Fruit fly (Drosophila melanogaster): Measurements from ENCODE around the gene msl-1.

msl-1 gene

DNA sequence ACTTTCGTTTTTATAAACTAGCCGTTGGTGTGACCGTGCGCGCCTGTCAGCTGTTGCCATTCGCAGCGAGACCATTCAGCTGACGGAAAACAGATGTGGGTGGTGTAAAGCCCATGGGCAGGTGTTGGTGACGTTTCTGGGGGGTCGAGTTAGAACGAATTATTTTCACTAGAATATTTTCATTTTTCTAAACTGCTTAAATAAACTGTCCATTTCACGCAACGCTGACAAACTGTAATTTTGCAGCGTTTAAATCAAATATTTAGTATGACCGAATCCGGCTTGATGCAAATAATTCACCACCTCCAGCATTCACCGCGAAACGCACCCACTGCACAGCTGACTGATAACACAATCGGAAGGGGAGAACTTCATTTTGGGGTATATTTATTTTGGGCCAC, 6.8 kb upstream of the msl-1 start, which contains the start of the genes CG10383 and CG10338 (continued):
- TF ChIP-seq amos (GFP tag; IDR thresholded peaks at IDR 0.05; ENCODE audit: partially characterized antibody) (no peak; the same call in 1 of the 2 replicates), CG17328 (GFP tag; IDR thresholded peaks at IDR 0.05) (peak; percentile 88), bab2 (GFP tag; optimal IDR thresholded peaks at IDR 0.05) (peak; percentile 89), sens-2 (GFP tag; IDR thresholded peaks at IDR 0.05) (peak; percentile 70; the same call in 1 of the 2 replicates), CG10959 (GFP tag; IDR thresholded peaks at IDR 0.05) (no peak), Mad (GFP tag; optimal IDR thresholded peaks at IDR 0.05) (peak; percentile 79), Nf-YB (GFP tag; optimal IDR thresholded peaks at IDR 0.05) (peak; percentile 56), CG9932 (GFP tag; IDR thresholded peaks at IDR 0.05) (peak; percentile 92), scrt (GFP tag; optimal IDR thresholded peaks at IDR 0.05) (peak; percentile 72), odd (GFP tag; optimal IDR thresholded peaks at IDR 0.05) (peak; percentile 59), Ptx1 (GFP tag; IDR thresholded peaks at IDR 0.05) (peak; percentile 90), Adf1 (GFP tag; IDR thresholded peaks at IDR 0.05) (peak; percentile 56), CrebB (tag; optimal IDR thresholded peaks at IDR 0.05) (peak; percentile 61), org-1 (GFP tag; optimal IDR thresholded peaks at IDR 0.05) (peak; percentile 57), toy (GFP tag; IDR thresholded peaks at IDR 0.05) (peak; percentile 76), CG2875 (GFP tag; optimal IDR thresholded peaks at IDR 0.05) (peak; percentile 54), sob (GFP tag; IDR thresholded peaks at IDR 0.05) (peak; percentile 90), Opbp (GFP tag; IDR thresholded peaks at IDR 0.05; ENCODE audit: partially characterized antibody) (no peak), sqz (GFP tag; optimal IDR thresholded peaks at IDR 0.05) (no peak), sisA (GFP tag; IDR thresholded peaks at IDR 0.05) (peak; percentile 88), CG13296 (GFP tag; optimal IDR thresholded peaks at IDR 0.05) (peak; percentile 69), fu2 (GFP tag; optimal IDR thresholded peaks at IDR 0.05) (peak; percentile 83), H2.0 (GFP tag; IDR thresholded peaks at IDR 0.05) (peak; percentile 88), Nf-YC (tag; optimal IDR thresholded peaks at IDR 0.05) (peak; percentile 55), Optix (GFP tag; IDR thresholded peaks at IDR 0.05) (peak; percentile 88), CG18011 (GFP tag; optimal IDR thresholded peaks at IDR 0.05) (peak; percentile 78), lilli (GFP tag; optimal IDR thresholded peaks at IDR 0.05) (peak; percentile 95), CG11085 (GFP tag; IDR thresholded peaks at IDR 0.05) (peak; percentile 83), ind (GFP tag; optimal IDR thresholded peaks at IDR 0.05) (peak; percentile 90), CG17829 (tag; optimal IDR thresholded peaks at IDR 0.05) (peak; percentile 75), CG3065 (GFP tag; optimal IDR thresholded peaks at IDR 0.05) (peak; percentile 70), Chrac-16 (GFP tag; optimal IDR thresholded peaks at IDR 0.05) (peak; percentile 90), bbx (GFP tag; IDR thresholded peaks at IDR 0.05; ENCODE audit: partially characterized antibody) (no peak), Drgx (GFP tag; IDR thresholded peaks at IDR 0.05) (peak; percentile 88), shn (GFP tag; optimal IDR thresholded peaks at IDR 0.05) (peak; percentile 92), CG15011 (GFP tag; optimal IDR thresholded peaks at IDR 0.05) (peak; percentile 43), pho (GFP tag; optimal IDR thresholded peaks at IDR 0.05) (peak; percentile 87), sug (tag; optimal IDR thresholded peaks at IDR 0.05) (peak; percentile 83), gcm (GFP tag; optimal IDR thresholded peaks at IDR 0.05) (peak; percentile 70), nau (GFP tag; optimal IDR thresholded peaks at IDR 0.05) (no peak), Dip2 (GFP tag; IDR thresholded peaks at IDR 0.05) (no peak), zfh2 (GFP tag; optimal IDR thresholded peaks at IDR 0.05) (peak; percentile 95), trem (tag; optimal IDR thresholded peaks at IDR 0.05) (peak; percentile 84), Hand (GFP tag; optimal IDR thresholded peaks at IDR 0.05) (peak; percentile 48), ro (GFP tag; IDR thresholded peaks at IDR 0.05) (peak; percentile 38; the same call in 1 of the 2 replicates), dmrt99B (tag; optimal IDR thresholded peaks at IDR 0.05) (peak; percentile 72), CG6813 (GFP tag; optimal IDR thresholded peaks at IDR 0.05) (peak; percentile 64), vnd (GFP tag; IDR thresholded peaks at IDR 0.05; ENCODE audit: partially characterized antibody) (no peak), CG4282 (GFP tag; optimal IDR thresholded peaks at IDR 0.05) (peak; percentile 71), CG31388 (GFP tag; optimal IDR thresholded peaks at IDR 0.05) (peak; percentile 46), chn (GFP tag; optimal IDR thresholded peaks at IDR 0.05) (peak; percentile 96)
